Fruit fly (Drosophila melanogaster) whole organism, larva: Measurements from ENCODE around the gene Fic.

Experiments
- noc ChIP-seq: fragments of 200-800 bp; sonication (Bioruptor generic); optimal IDR thresholded peaks from 3 replicates; lab custom pipeline; 2019; ENCODE audit warnings: missing biosample characterization, mild to moderate bottlenecking, missing genetic modification characterization, moderate library complexity

Fic gene

dm6 chr2L:6424198-6424597, at the start of gene Fic:
Fic (plus strand) TSS chr2L:6424336.
- TF ChIP-seq noc, result no peak

DNA sequence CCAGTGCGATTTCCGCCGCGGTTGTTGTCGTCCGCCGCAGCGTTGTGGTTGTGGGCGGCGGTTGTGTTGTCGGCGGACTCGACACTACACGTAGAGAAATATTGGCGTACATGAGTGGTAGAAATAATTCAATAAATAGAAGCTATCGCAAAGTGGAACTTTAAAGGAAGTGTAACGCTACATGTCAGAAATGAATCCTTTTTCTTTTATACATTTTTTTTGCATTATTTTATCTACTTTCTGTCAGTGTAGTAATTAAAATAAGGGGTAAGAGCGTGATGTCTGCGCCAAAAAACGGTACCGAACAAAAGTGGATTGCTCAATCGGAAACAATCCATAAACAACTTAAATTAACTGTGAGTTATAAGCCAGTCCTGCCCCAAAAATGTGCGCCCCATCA, 44.9 kb upstream of the Fic start:
- TF ChIP-seq noc, result no peak

dm6 chr2L:6380966-6381365, 43.2 kb upstream of the Fic start, which contains the start of gene Nepl5:
Nepl5 (plus strand) TSS chr2L:6381266.
- TF ChIP-seq noc, result no peak

DNA sequence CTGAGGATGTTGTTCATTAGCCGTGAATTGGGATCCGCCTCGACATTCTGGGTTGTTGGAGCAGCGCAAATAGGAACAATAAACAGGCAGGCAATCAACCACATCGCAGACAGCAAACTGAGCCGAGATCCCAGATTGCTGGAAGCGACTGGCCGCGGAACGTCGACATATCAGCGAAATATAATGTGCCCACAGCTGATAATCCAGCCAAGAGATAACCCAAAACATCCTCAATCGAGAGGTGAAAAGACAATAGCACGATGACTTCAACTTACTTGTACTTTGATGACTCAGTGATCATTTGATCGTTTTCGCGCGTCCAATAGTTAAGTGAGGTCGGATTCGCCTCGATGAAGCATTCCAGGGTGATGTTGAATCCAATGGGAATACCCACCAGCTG, 38.7 kb upstream of the Fic start, which contains the start of gene Nepl6:
Gene Nepl6, minus strand, starts transcription at position 104 of the 400 bp plus-strand sequence.
- no peak for TF ChIP-seq noc

DNA sequence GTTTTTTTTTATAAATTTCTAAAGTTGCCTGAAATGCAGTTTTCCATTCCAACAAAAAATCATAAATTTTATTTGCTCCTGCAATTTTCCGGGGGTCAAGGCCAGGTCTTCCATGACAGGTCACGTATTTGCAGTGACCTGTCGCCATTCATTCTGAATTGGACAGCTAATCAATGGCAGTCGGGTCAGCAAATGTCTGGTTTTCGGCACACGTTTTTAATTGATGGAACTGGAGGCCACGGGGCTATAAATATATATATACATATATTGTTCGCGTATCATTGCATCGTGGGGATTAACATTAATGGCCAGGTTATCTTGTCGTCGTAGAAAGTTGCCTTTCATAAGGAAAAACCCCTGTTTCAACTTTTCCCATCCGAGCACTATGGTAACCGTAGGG, 37.1 kb upstream of the Fic start:
- no peak for TF ChIP-seq noc

- TF ChIP-seq noc, result no peak
Observed at dm6 chr2L:6391469-6391868, 32.7 kb upstream of the Fic start.

dm6 chr2L:6397149-6397548, 27.0 kb upstream of the Fic start, which contains the start of gene CG42369:
CG42369 (minus strand) TSS chr2L:6397249.
- TF ChIP-seq noc, result no peak

dm6 chr2L:6411089-6411757, 12.9 kb upstream of the Fic start, which contains the start of gene DIP-epsilon:
DIP-epsilon (minus strand) TSS chr2L:6411326.
- TF ChIP-seq noc, result no peak

- no peak for TF ChIP-seq noc
Observed at dm6 chr2L:6411953-6412352, 12.2 kb upstream of the Fic start, which contains the start of gene CG13982. CG13982 (plus strand) TSS chr2L:6412315.

dm6 chr2L:6421495-6421894, 2.6 kb upstream of the Fic start:
- no peak for TF ChIP-seq noc

DNA sequence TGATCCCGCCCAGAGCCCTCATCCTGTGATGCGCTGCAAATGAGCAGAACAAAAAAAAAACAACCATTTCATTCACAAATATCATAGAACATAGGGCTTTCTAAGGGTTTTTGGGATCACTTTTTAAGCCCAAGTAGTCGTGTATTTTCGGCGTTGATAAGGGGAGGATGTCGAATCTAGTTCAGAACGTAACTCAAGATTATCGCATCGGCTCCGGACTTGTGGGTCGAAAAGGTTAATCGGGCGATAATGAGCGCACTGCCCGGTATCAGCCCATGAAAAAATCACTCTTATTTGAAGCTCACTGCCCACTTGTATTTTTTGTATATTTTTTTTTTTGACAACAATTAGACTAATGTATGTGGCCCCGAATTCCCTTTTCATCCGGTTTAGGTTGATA, 1.6 kb upstream of the Fic start:
- peak; percentile 9 for TF ChIP-seq noc

DNA sequence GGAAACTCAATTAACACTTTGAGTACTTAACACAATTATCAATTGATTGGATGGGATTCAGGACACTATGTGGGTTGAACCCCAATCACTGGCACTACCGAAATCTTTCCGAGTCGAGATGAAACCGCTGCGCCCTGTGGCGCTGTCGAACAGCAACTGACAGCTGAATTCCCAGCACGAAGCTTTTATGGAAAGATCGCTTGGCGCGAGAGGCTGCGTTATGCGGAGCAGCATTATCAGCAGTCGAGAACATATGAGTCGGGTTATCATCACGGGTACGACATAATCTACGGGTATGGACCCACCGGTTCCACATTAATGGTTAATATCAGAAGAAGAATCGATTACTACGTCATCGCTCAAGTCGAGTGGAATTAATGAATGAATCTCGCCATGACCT, 988 bp upstream of the Fic start, which contains the start of gene Tig:
Gene Tig, minus strand, starts transcription at position 163 of the 400 bp plus-strand sequence.
- TF ChIP-seq noc, result peak; percentile 57

- TF ChIP-seq noc, result no peak
Observed at dm6 chr2L:6426329-6426728, 2.2 kb downstream of the Fic start.

- peak; percentile 13 for TF ChIP-seq noc
Observed at dm6 chr2L:6447581-6448333, 23.6 kb downstream of the Fic start.

- no peak for TF ChIP-seq noc
Observed at dm6 chr2L:6448334-6448703, 24.2 kb downstream of the Fic start, which contains the start of gene Acox3. Acox3 (minus strand) TSS chr2L:6448403.

dm6 chr2L:6449753-6450152, 25.6 kb downstream of the Fic start:
- no peak for TF ChIP-seq noc

dm6 chr2L:6455032-6455954, 31.2 kb downstream of the Fic start, which contains the start of gene retm:
retm (minus strand) TSS chr2L:6455929.
- TF ChIP-seq noc, result peak; percentile 44
